Worm (Caenorhabditis elegans) whole organism, L1 larva: ENCODE data around the gene F44F4.15.
"Not testable (repeated sequence)": the region's sequence is repeated elsewhere in the genome, so short reads cannot be mapped to it uniquely, and the experiment has no call there.

Experiments used
- F16B12.6 ChIP-seq: fragments of 150-350 bp; optimal IDR thresholded peaks from 2 replicates; lab custom pipeline; 2014; ENCODE audit warnings: missing biosample characterization, missing genetic modification characterization
- Y116A8C.19 ChIP-seq: sonication (generic microtip); optimal IDR thresholded peaks from 2 replicates; lab custom pipeline; 2016; ENCODE audit warnings: missing compliant biosample characterization, missing genetic modification characterization, borderline replicate concordance
- blmp-1 ChIP-seq: fragments of 150-350 bp; optimal IDR thresholded peaks from 2 replicates; lab custom pipeline; 2014; ENCODE audit warnings: missing biosample characterization, missing genetic modification characterization
- ceh-63 ChIP-seq: fragments of 200-800 bp; sonication (Bioruptor generic); optimal IDR thresholded peaks from 2 replicates; lab custom pipeline; 2018; ENCODE audit warnings: mild to moderate bottlenecking, missing genetic modification characterization, missing compliant biosample characterization
- ceh-8 ChIP-seq: fragments of 200-800 bp; sonication (Bioruptor generic); optimal IDR thresholded peaks from 2 replicates; lab custom pipeline; 2018; ENCODE audit warnings: mild to moderate bottlenecking, missing genetic modification characterization, moderate library complexity, missing compliant biosample characterization
- ceh-90 ChIP-seq: sonication (generic microtip); optimal IDR thresholded peaks from 2 replicates; lab custom pipeline; 2016; ENCODE audit warnings: missing genetic modification characterization, missing compliant biosample characterization
- dpl-1 ChIP-seq, 3 experiments: fragments of 150-350 bp in 2 of 3; sonication (generic microtip) in 1 of 3; optimal IDR thresholded peaks; 2 replicates each; lab custom pipeline; 2014 to 2017; ENCODE audit warnings: missing biosample characterization in 3 of 3, missing genetic modification characterization in 3 of 3, missing genetic modification reagents in 3 of 3
- dsc-1 ChIP-seq: sonication (generic microtip); optimal IDR thresholded peaks from 2 replicates; lab custom pipeline; 2016; ENCODE audit warnings: mild to moderate bottlenecking, missing genetic modification characterization, missing compliant biosample characterization
- efl-1 ChIP-seq, 4 experiments: fragments of 150-350 bp; optimal IDR thresholded peaks in 3 of 4; peaks in 1 of 4; 1 replicate in 1 of 4; 2 replicates in 3 of 4; lab custom pipeline; 2014; ENCODE audit warnings: missing biosample characterization in 2 of 4, missing genetic modification characterization in 2 of 4, missing genetic modification reagents in 2 of 4
- egl-13 ChIP-seq: sonication (generic microtip); optimal IDR thresholded peaks from 2 replicates; lab custom pipeline; 2016; ENCODE audit warnings: missing genotype, missing genetic modification reagents, missing genetic modification characterization, missing compliant biosample characterization
- elt-2 ChIP-seq: sonication (generic microtip); optimal IDR thresholded peaks from 2 replicates; lab custom pipeline; 2016; ENCODE audit warnings: missing genetic modification characterization, mild to moderate bottlenecking, inconsistent platforms, missing compliant biosample characterization, missing genetic modification reagents
- elt-3 ChIP-seq, 6 experiments: fragments of 150-350 bp in 1 of 6; sonication (generic microtip); optimal IDR thresholded peaks; 2 replicates each; lab custom pipeline; 2017 to 2018; ENCODE audit warnings: missing biosample characterization in 6 of 6, missing genetic modification characterization in 6 of 6, inconsistent platforms in 1 of 6
- fos-1 ChIP-seq: fragments of 150-350 bp; optimal IDR thresholded peaks from 2 replicates; lab custom pipeline; 2014; ENCODE audit warnings: missing biosample characterization, missing genetic modification characterization
- hlh-17 ChIP-seq: fragments of 200-800 bp; sonication (Bioruptor generic); optimal IDR thresholded peaks from 2 replicates; lab custom pipeline; 2018; ENCODE audit warnings: missing genetic modification characterization, mild to moderate bottlenecking, missing compliant biosample characterization, moderate library complexity, borderline replicate concordance
- hpl-2 ChIP-seq: fragments of 150-350 bp; optimal IDR thresholded peaks from 2 replicates; lab custom pipeline; 2014; ENCODE audit warnings: missing biosample characterization, missing genetic modification reagents, missing genetic modification characterization
- irx-1 ChIP-seq: sonication (generic microtip); optimal IDR thresholded peaks from 2 replicates; lab custom pipeline; 2016; ENCODE audit warnings: missing genetic modification characterization, missing compliant biosample characterization
- jun-1 ChIP-seq: fragments of 150-350 bp; optimal IDR thresholded peaks from 2 replicates; lab custom pipeline; 2014; ENCODE audit warnings: missing biosample characterization, missing genetic modification reagents, missing genetic modification characterization
- lin-14 ChIP-seq: fragments of 200-800 bp; sonication (Bioruptor generic); optimal IDR thresholded peaks from 2 replicates; lab custom pipeline; 2018; ENCODE audit warnings: mild to moderate bottlenecking, missing genetic modification characterization, moderate library complexity, missing compliant biosample characterization
- lin-15B ChIP-seq: fragments of 150-350 bp; sonication (generic microtip); optimal IDR thresholded peaks from 3 replicates; lab custom pipeline; 2014; ENCODE audit warnings: missing biosample characterization, missing genetic modification characterization
- lin-39 ChIP-seq: fragments of 150-350 bp; optimal IDR thresholded peaks from 2 replicates; lab custom pipeline; 2014; ENCODE audit warnings: missing biosample characterization, missing genetic modification reagents, missing genetic modification characterization
- lsy-2 ChIP-seq, 2 experiments: fragments of 150-350 bp; optimal IDR thresholded peaks; 2 replicates each; lab custom pipeline; 2014; ENCODE audit warnings: missing biosample characterization in 2 of 2, missing genetic modification characterization in 2 of 2
- mdl-1 ChIP-seq, 2 experiments: fragments of 150-350 bp; optimal IDR thresholded peaks; 2 replicates each; lab custom pipeline; 2014 to 2017; ENCODE audit warnings: missing biosample characterization in 2 of 2, missing genetic modification characterization in 2 of 2, inconsistent platforms in 1 of 2
- mef-2 ChIP-seq: fragments of 150-350 bp; optimal IDR thresholded peaks from 2 replicates; lab custom pipeline; 2014; ENCODE audit warnings: missing biosample characterization, missing genetic modification characterization
- mep-1 ChIP-seq: fragments of 150-350 bp; optimal IDR thresholded peaks from 2 replicates; lab custom pipeline; 2014; ENCODE audit warnings: missing biosample characterization, missing genetic modification characterization
- nhr-12 ChIP-seq: sonication (generic microtip); optimal IDR thresholded peaks from 2 replicates; lab custom pipeline; 2017; ENCODE audit warnings: missing biosample characterization, missing genetic modification characterization
- nhr-20 ChIP-seq: sonication (generic microtip); optimal IDR thresholded peaks from 2 replicates; lab custom pipeline; 2016; ENCODE audit warnings: mild to moderate bottlenecking, missing genetic modification characterization, missing compliant biosample characterization
- nhr-237 ChIP-seq: fragments of 150-350 bp; optimal IDR thresholded peaks from 2 replicates; lab custom pipeline; 2014; ENCODE audit warnings: missing biosample characterization, missing genetic modification characterization
- nhr-47 ChIP-seq: sonication (generic microtip); optimal IDR thresholded peaks from 2 replicates; lab custom pipeline; 2016; ENCODE audit warnings: mild to moderate bottlenecking, missing genetic modification characterization, moderate library complexity, missing compliant biosample characterization
- nhr-71 ChIP-seq: sonication (generic microtip); optimal IDR thresholded peaks from 2 replicates; lab custom pipeline; 2016; ENCODE audit warnings: mild to moderate bottlenecking, missing genetic modification characterization, moderate library complexity, missing compliant biosample characterization
- nhr-77 ChIP-seq: fragments of 150-350 bp; optimal IDR thresholded peaks from 2 replicates; lab custom pipeline; 2014; ENCODE audit warnings: missing biosample characterization, missing genetic modification characterization
- nhr-90 ChIP-seq: sonication (generic microtip); optimal IDR thresholded peaks from 2 replicates; lab custom pipeline; 2016; ENCODE audit warnings: mild to moderate bottlenecking, missing genetic modification characterization, missing compliant biosample characterization; ENCODE audit not compliant: poor library complexity
- pax-3 ChIP-seq: fragments of 200-800 bp; sonication (Bioruptor generic); optimal IDR thresholded peaks from 2 replicates; lab custom pipeline; 2018; ENCODE audit warnings: mild to moderate bottlenecking, missing genetic modification characterization, moderate library complexity, missing compliant biosample characterization
- skn-1 ChIP-seq: fragments of 150-350 bp; optimal IDR thresholded peaks from 2 replicates; lab custom pipeline; 2014; ENCODE audit warnings: missing biosample characterization, missing genetic modification characterization
- snpc-4 ChIP-seq: fragments of 150-350 bp; optimal IDR thresholded peaks from 2 replicates; lab custom pipeline; 2014; ENCODE audit warnings: missing biosample characterization, missing genetic modification characterization
- snu-23 ChIP-seq: sonication (generic microtip); optimal IDR thresholded peaks from 2 replicates; lab custom pipeline; 2016; ENCODE audit warnings: missing genetic modification characterization, missing compliant biosample characterization
- sox-4 ChIP-seq: sonication (generic microtip); optimal IDR thresholded peaks from 2 replicates; lab custom pipeline; 2016; ENCODE audit warnings: missing genetic modification characterization, missing compliant biosample characterization
- swsn-7 ChIP-seq: sonication (generic microtip); optimal IDR thresholded peaks from 2 replicates; lab custom pipeline; 2016; ENCODE audit warnings: missing genetic modification characterization, missing compliant biosample characterization
- tbx-2 ChIP-seq: sonication (generic microtip); optimal IDR thresholded peaks from 2 replicates; lab custom pipeline; 2016; ENCODE audit warnings: missing genetic modification characterization, missing compliant biosample characterization
- unc-30 ChIP-seq: sonication (generic microtip); optimal IDR thresholded peaks from 2 replicates; lab custom pipeline; 2017; ENCODE audit warnings: missing biosample characterization, missing genetic modification characterization
- unc-62 ChIP-seq: fragments of 150-350 bp; optimal IDR thresholded peaks from 2 replicates; lab custom pipeline; 2014; ENCODE audit warnings: missing biosample characterization, missing genetic modification reagents, missing genetic modification characterization
- unc-98 ChIP-seq: fragments of 200-800 bp; sonication (Bioruptor generic); IDR thresholded peaks from 2 replicates; pipeline ENCODE4 v1.3.6; 2022; ENCODE audit warnings: missing genetic modification characterization, missing compliant biosample characterization
- zag-1 ChIP-seq: fragments of 150-350 bp; optimal IDR thresholded peaks from 2 replicates; lab custom pipeline; 2014; ENCODE audit warnings: missing biosample characterization, missing genetic modification characterization
- zip-4 ChIP-seq: fragments of 200-800 bp; sonication (Bioruptor generic); optimal IDR thresholded peaks from 2 replicates; lab custom pipeline; 2018; ENCODE audit warnings: mild to moderate bottlenecking, missing genetic modification characterization, moderate library complexity, missing compliant biosample characterization

Gene F44F4.15

ce11 chrII:10934786-10935185, 20.3 kb downstream of the F44F4.15 start, which contains the start of gene R03D7.2:
R03D7.2 (minus strand) TSS chrII:10935184.
- peak; percentile 8 for TF ChIP-seq hlh-17 (GFP tag; lab: Kevin White, UChicago)
- TF ChIP-seq sox-4 (tag; lab: Kevin White, UChicago): no peak

DNA sequence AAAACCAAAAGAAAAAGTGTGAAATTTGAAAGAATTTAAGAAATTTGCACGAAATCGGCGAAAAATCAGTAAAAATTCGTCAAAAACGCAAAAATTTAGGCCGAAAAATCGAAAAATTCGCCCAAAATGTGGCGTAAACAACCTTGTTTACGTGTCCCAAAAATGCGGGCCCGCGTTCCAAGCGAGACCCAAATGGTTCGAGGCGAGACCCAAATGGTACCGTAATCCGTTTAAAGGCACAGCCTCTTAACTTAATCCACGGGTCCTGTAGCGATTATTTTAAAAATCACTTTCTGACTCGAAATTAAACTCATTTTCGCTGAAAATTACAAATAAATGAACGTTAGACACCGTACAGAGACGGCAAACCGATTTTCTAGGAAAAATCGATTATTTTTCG, 20.9 kb downstream of the F44F4.15 start:
- no peak for TF ChIP-seq lin-39 (tag; lab: Kevin White, UChicago)
- no peak for TF ChIP-seq unc-98 (GFP tag; lab: Robert Waterston, UW)
- TF ChIP-seq jun-1: no peak
- TF ChIP-seq hpl-2 (GFP tag; lab: Kevin White, UChicago): no peak
- no peak for TF ChIP-seq dpl-1 (GFP tag; optimal IDR thresholded peaks at IDR 0.05; lab: Kevin White, UChicago)
- TF ChIP-seq snpc-4: no peak
- no peak for TF ChIP-seq snu-23
- no peak for TF ChIP-seq unc-62
- no peak for TF ChIP-seq zag-1

ce11 chrII:10941918-10942317, 27.5 kb downstream of the F44F4.15 start, which contains the start of gene R03D7.15:
R03D7.15 (plus strand) TSS chrII:10942216.
- not testable (repeated sequence) for TF ChIP-seq lin-15B, F16B12.6, mef-2 (tag; lab: Kevin White, UChicago)

DNA sequence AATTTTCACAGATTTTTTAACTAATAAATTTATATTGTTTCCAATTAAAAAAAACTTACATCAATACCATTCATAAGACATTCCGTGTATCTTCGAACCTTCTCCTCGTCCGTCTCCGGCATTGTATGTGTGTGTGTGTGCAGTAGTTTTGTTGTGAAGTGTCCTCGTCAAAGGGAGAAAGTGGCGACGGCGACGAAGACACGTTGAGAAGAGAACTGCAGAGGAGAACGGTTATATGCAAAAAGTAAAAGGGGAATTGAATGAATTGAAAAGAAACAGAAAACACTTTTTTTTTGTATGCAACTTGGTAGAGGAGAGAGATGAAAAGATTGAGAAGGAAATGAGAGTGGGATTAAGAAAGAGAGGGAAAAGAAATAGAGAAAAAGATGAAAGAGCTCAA, 31.0 kb downstream of the F44F4.15 start:
- TF ChIP-seq lin-14 (GFP tag; lab: Kevin White, UChicago) (peak; percentile 34), blmp-1 (tag; lab: Kevin White, UChicago) (peak; percentile 84), efl-1 (optimal IDR thresholded peaks at IDR 0.05; lab: Kevin White, UChicago) (peak; percentile 11 to 17), efl-1 (GFP tag; optimal IDR thresholded peaks at IDR 0.05 in 1 of 2; lab: Kevin White, UChicago) (peak in 1 of 2 experiments; percentile 86), ceh-90 (tag; lab: Kevin White, UChicago) (no peak)

DNA sequence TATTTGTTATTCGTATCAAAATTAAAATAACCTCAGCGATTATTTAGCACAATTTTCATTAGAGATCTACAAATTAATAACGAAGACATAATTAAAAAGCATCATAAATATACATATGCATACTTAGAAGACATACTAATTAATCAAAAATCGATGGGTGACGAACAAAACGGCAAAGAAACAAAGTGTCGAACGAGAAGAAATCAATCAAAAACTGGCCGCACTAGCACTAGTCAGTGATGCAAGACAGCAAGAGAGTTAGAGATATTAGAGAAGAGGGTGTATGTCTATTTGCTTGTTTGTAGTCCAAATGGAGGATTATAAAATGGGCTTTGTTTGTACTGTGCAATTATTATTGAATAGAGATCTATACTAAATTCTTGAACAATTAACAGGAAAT, 32.4 kb downstream of the F44F4.15 start:
- TF ChIP-seq ceh-8: peak; percentile 2
- no peak for TF ChIP-seq unc-30
- TF ChIP-seq nhr-20 (tag; lab: Kevin White, UChicago): peak; percentile 28
- TF ChIP-seq blmp-1 (tag; lab: Kevin White, UChicago): peak; percentile 45
- TF ChIP-seq nhr-90 (tag; lab: Kevin White, UChicago): no peak
- no peak for TF ChIP-seq ceh-63 (GFP tag; lab: Kevin White, UChicago)
- TF ChIP-seq mdl-1 (tag; optimal IDR thresholded peaks at IDR 0.05; lab: Kevin White, UChicago): no peak
- TF ChIP-seq nhr-12 (tag; lab: Kevin White, UChicago): no peak
- no peak for TF ChIP-seq skn-1 (tag; lab: Kevin White, UChicago)
- peak; percentile 31 for TF ChIP-seq snu-23
- TF ChIP-seq dpl-1 (GFP tag; optimal IDR thresholded peaks at IDR 0.05; lab: Kevin White, UChicago): peak in 1 of 3 experiments; percentile 5
- TF ChIP-seq zag-1: no peak
- TF ChIP-seq pax-3 (tag; lab: Kevin White, UChicago): no peak
- peak in 1 of 6 experiments; percentile 4 for TF ChIP-seq elt-3 (tag; optimal IDR thresholded peaks at IDR 0.05; lab: Kevin White, UChicago)
- TF ChIP-seq lin-14 (GFP tag; lab: Kevin White, UChicago): peak; percentile 79
- no peak for TF ChIP-seq nhr-237 (tag; lab: Kevin White, UChicago)
- no peak for TF ChIP-seq elt-2
- TF ChIP-seq swsn-7 (tag; lab: Kevin White, UChicago): no peak
- TF ChIP-seq lsy-2 (tag; optimal IDR thresholded peaks at IDR 0.05; lab: Kevin White, UChicago): peak in 1 of 2 experiments; percentile 29
- TF ChIP-seq irx-1 (tag; lab: Kevin White, UChicago): no peak
- peak; percentile 30 for TF ChIP-seq mep-1
- TF ChIP-seq efl-1 (optimal IDR thresholded peaks at IDR 0.05; lab: Kevin White, UChicago): peak in 1 of 2 experiments; percentile 11
- peak; percentile 6 to 83 for TF ChIP-seq efl-1 (GFP tag; optimal IDR thresholded peaks at IDR 0.05 in 1 of 2; lab: Kevin White, UChicago)
- TF ChIP-seq Y116A8C.19: no peak
- TF ChIP-seq zip-4 (GFP tag; lab: Kevin White, UChicago): no peak
- peak; percentile 31 for TF ChIP-seq tbx-2 (tag; lab: Kevin White, UChicago)
- peak; percentile 4 for TF ChIP-seq nhr-77 (tag; lab: Kevin White, UChicago)
- no peak for TF ChIP-seq egl-13
- TF ChIP-seq dsc-1 (tag; lab: Kevin White, UChicago): peak; percentile 81
- TF ChIP-seq fos-1 (tag; lab: Kevin White, UChicago): no peak
- TF ChIP-seq nhr-47: peak; percentile 9
- TF ChIP-seq nhr-71 (tag; lab: Kevin White, UChicago): peak; percentile 21
